Fruit fly (Drosophila melanogaster): ENCODE results near the gene CG6398.
A peak's percentile ranks its signal among the peaks of the same experiment; 100 is the strongest.
"Not testable (repeated sequence)": the region's sequence is repeated elsewhere in the genome, so short reads cannot be mapped to it uniquely, and the experiment has no call there.

CG6398 gene

dm6 chrX:17880269-17880889 is 49.8 kb downstream of the CG6398 start:
- no peak for TF ChIP-seq usp (GFP tag; optimal IDR thresholded peaks at IDR 0.05)
- TF ChIP-seq EcR (GFP tag; optimal IDR thresholded peaks at IDR 0.05) = no peak
- TF ChIP-seq Dll (optimal IDR thresholded peaks at IDR 0.05) = no peak

dm6 chrX:17881138-17882121 is 50.8 kb downstream of the CG6398 start:
- peak; percentile 54 to 55 for TF ChIP-seq EcR (GFP tag; optimal IDR thresholded peaks at IDR 0.05)
- no peak for TF ChIP-seq psq (optimal IDR thresholded peaks at IDR 0.05)
- no peak for TF ChIP-seq CG8478 (optimal IDR thresholded peaks at IDR 0.05)

- TF ChIP-seq psq (optimal IDR thresholded peaks at IDR 0.05) (no peak), EcR (GFP tag; optimal IDR thresholded peaks at IDR 0.05) (no peak), CG8478 (optimal IDR thresholded peaks at IDR 0.05) (no peak), Dll (optimal IDR thresholded peaks at IDR 0.05) (no peak), pan (optimal IDR thresholded peaks at IDR 0.05) (no peak), usp (GFP tag; optimal IDR thresholded peaks at IDR 0.05) (no peak)
These were observed 52.1 kb downstream of the CG6398 start for dm6 chrX:17882769-17883168.

- TF ChIP-seq Dll (optimal IDR thresholded peaks at IDR 0.05) (no peak), usp (GFP tag; optimal IDR thresholded peaks at IDR 0.05) (no peak), CG8478 (optimal IDR thresholded peaks at IDR 0.05) (no peak), EcR (GFP tag; optimal IDR thresholded peaks at IDR 0.05) (no peak), psq (optimal IDR thresholded peaks at IDR 0.05) (no peak), pan (optimal IDR thresholded peaks at IDR 0.05) (no peak)
These were observed 52.8 kb downstream of the CG6398 start, which contains the start of gene CG12985 for dm6 chrX:17883418-17883817. Gene CG12985, plus strand, starts transcription at chrX:17883718.

- TF ChIP-seq CG8478 (optimal IDR thresholded peaks at IDR 0.05) (no peak), EcR (GFP tag; optimal IDR thresholded peaks at IDR 0.05) (no peak), Dll (optimal IDR thresholded peaks at IDR 0.05) (no peak), usp (GFP tag; optimal IDR thresholded peaks at IDR 0.05) (no peak), pan (optimal IDR thresholded peaks at IDR 0.05) (no peak), psq (optimal IDR thresholded peaks at IDR 0.05) (no peak)
These were observed 53.9 kb downstream of the CG6398 start for dm6 chrX:17884567-17884966.

- no peak for TF ChIP-seq usp (GFP tag; optimal IDR thresholded peaks at IDR 0.05)
- TF ChIP-seq pan (optimal IDR thresholded peaks at IDR 0.05) = no peak
- no peak for TF ChIP-seq psq (optimal IDR thresholded peaks at IDR 0.05)
- no peak for TF ChIP-seq CG8478 (optimal IDR thresholded peaks at IDR 0.05)
- no peak for TF ChIP-seq EcR (GFP tag; optimal IDR thresholded peaks at IDR 0.05)
These were observed 54.7 kb downstream of the CG6398 start for dm6 chrX:17885295-17885694.

- TF ChIP-seq CG8478 (optimal IDR thresholded peaks at IDR 0.05) (no peak), Dll (optimal IDR thresholded peaks at IDR 0.05) (no peak), pan (optimal IDR thresholded peaks at IDR 0.05) (no peak), EcR (GFP tag; optimal IDR thresholded peaks at IDR 0.05) (no peak), psq (optimal IDR thresholded peaks at IDR 0.05) (no peak), usp (GFP tag; optimal IDR thresholded peaks at IDR 0.05) (no peak)
These were observed 55.5 kb downstream of the CG6398 start for dm6 chrX:17886107-17886448.

dm6 chrX:17886449-17887207 is 56.0 kb downstream of the CG6398 start:
- TF ChIP-seq pan (optimal IDR thresholded peaks at IDR 0.05) = no peak
- TF ChIP-seq Dll (optimal IDR thresholded peaks at IDR 0.05) = peak; percentile 52
- TF ChIP-seq usp (GFP tag; optimal IDR thresholded peaks at IDR 0.05) = no peak
- TF ChIP-seq psq (optimal IDR thresholded peaks at IDR 0.05) = no peak
- TF ChIP-seq EcR (GFP tag; optimal IDR thresholded peaks at IDR 0.05) = no peak

dm6 chrX:17887208-17887627 is 56.6 kb downstream of the CG6398 start, which contains the start of gene mnb:
Gene mnb, minus strand, starts transcription at chrX:17887222.
- no peak for TF ChIP-seq EcR (GFP tag; optimal IDR thresholded peaks at IDR 0.05)

dm6 chrX:17887877-17888276 is 57.2 kb downstream of the CG6398 start, which contains the start of gene CG6788:
Gene CG6788, plus strand, starts transcription at chrX:17888177.
- no peak for TF ChIP-seq EcR (GFP tag; optimal IDR thresholded peaks at IDR 0.05)
- no peak for TF ChIP-seq pan (optimal IDR thresholded peaks at IDR 0.05)
- TF ChIP-seq Dll (optimal IDR thresholded peaks at IDR 0.05) = no peak
- TF ChIP-seq psq (optimal IDR thresholded peaks at IDR 0.05) = no peak

- not testable (repeated sequence) for TF ChIP-seq CG8478, Dll, psq (optimal IDR thresholded peaks at IDR 0.05)
These were observed 58.6 kb downstream of the CG6398 start, which contains the start of gene Gss1 for dm6 chrX:17889247-17889646. Gene Gss1, plus strand, starts transcription at chrX:17889547.

Data from whole organism.